Worm (Caenorhabditis elegans): ENCODE results near the gene Y51H7C.1.

- TF ChIP-seq B0310.2 (tag; optimal IDR thresholded peaks at IDR 0.05) = no peak
- no peak for TF ChIP-seq tbx-37 (GFP tag; conservative IDR thresholded peaks at IDR 0.05)
- no peak for TF ChIP-seq ama-1 (optimal IDR thresholded peaks at IDR 0.05)
These were observed 9.8 kb downstream of the Y51H7C.1 start for ce11 chrII:1477295-1477694.
